Fruit fly (Drosophila melanogaster) whole organism, wandering third instar larva: Measurements from ENCODE around the gene Kul.

Source experiments
- CG9705 ChIP-seq: fragments of 200-800 bp; sonication (Bioruptor generic); optimal IDR thresholded peaks from 2 replicates; lab custom pipeline; 2018; ENCODE audit warnings: missing biosample characterization, mild to moderate bottlenecking, missing genetic modification characterization
- Dif ChIP-seq: fragments of 200-275, 200-300 bp; sonication (Bioruptor generic); optimal IDR thresholded peaks from 2 replicates; lab custom pipeline; 2018; ENCODE audit warnings: missing biosample characterization, missing genetic modification characterization; ENCODE audit not compliant: partially characterized antibody
- Hr78 ChIP-seq: fragments of >200 bp; optimal IDR thresholded peaks from 2 replicates; lab custom pipeline; 2017; ENCODE audit warnings: missing biosample characterization, missing genetic modification characterization
- N ChIP-seq: fragments of >200 bp; optimal IDR thresholded peaks from 2 replicates; lab custom pipeline; 2018; ENCODE audit warnings: missing biosample characterization, missing external identifiers, missing genetic modification characterization
- lola ChIP-seq: fragments of >200 bp; optimal IDR thresholded peaks from 2 replicates; lab custom pipeline; 2017; ENCODE audit warnings: missing biosample characterization, missing genetic modification characterization
- pan ChIP-seq: fragments of >200 bp; optimal IDR thresholded peaks from 2 replicates; lab custom pipeline; 2017
- rgr ChIP-seq: fragments of 200-800 bp; sonication (Bioruptor generic); optimal IDR thresholded peaks from 3 replicates; lab custom pipeline; 2016; ENCODE audit warnings: missing biosample characterization, mild to moderate bottlenecking, missing genetic modification characterization
- usp ChIP-seq: fragments of >200 bp; optimal IDR thresholded peaks from 2 replicates; lab custom pipeline; 2017; ENCODE audit warnings: missing biosample characterization, missing genetic modification characterization

dm6 chr3R:29699220-29699619 lies 26.4 kb upstream of the Kul start:
- TF ChIP-seq CG9705 (GFP tag; lab: Kevin White, UChicago) (no peak), lola (GFP tag; lab: Kevin White, UChicago) (no peak), usp (GFP tag; lab: Kevin White, UChicago) (no peak), pan (no peak), Hr78 (no peak), Dif (GFP tag; lab: Kevin White, UChicago) (no peak), N (GFP tag; lab: Kevin White, UChicago) (no peak), rgr (GFP tag; lab: Kevin White, UChicago) (no peak)
